Fruit fly (Drosophila melanogaster) whole organism, embryonic: ENCODE measurements around the gene L2HGDH.

Source experiments
- B-H2 ChIP-seq: fragments of 200-800 bp; sonication (Bioruptor generic); optimal IDR thresholded peaks from 2 replicates; lab custom pipeline; 2018; ENCODE audit warnings: missing biosample characterization, mild to moderate bottlenecking, missing genetic modification characterization
- CG10366 ChIP-seq: fragments of 200-800 bp; sonication (Bioruptor generic); IDR thresholded peaks from 2 replicates; pipeline ENCODE4 v1.3.6; 2022; ENCODE audit warnings: missing biosample characterization, missing genetic modification characterization
- CG12104 ChIP-seq: fragments of 200-800 bp; sonication (Bioruptor generic); optimal IDR thresholded peaks from 3 replicates; lab custom pipeline; 2016; ENCODE audit warnings: missing biosample characterization, missing genetic modification characterization
- CG13624 ChIP-seq: fragments of 200-800 bp; sonication (Bioruptor generic); optimal IDR thresholded peaks from 2 replicates; lab custom pipeline; 2016; ENCODE audit warnings: missing biosample characterization, missing genetic modification characterization
- CG14710 ChIP-seq: fragments of 200-800 bp; sonication (Bioruptor generic); optimal IDR thresholded peaks from 3 replicates; lab custom pipeline; 2019; ENCODE audit warnings: missing biosample characterization, mild to moderate bottlenecking, missing genetic modification characterization, moderate library complexity
- CG14860 ChIP-seq: fragments of 200-800 bp; sonication (Bioruptor generic); IDR thresholded peaks from 3 replicates; pipeline ENCODE4 v1.3.6; 2022; ENCODE audit warnings: missing biosample characterization, missing genetic modification characterization; ENCODE audit not compliant: partially characterized antibody
- CG17328 ChIP-seq: fragments of 200-800 bp; sonication (Bioruptor generic); IDR thresholded peaks from 2 replicates; pipeline ENCODE4 v1.3.6; 2022; ENCODE audit warnings: missing biosample characterization, missing genetic modification characterization
- CG17829 ChIP-seq: fragments of 200-800 bp; optimal IDR thresholded peaks from 2 replicates; lab custom pipeline; 2019; ENCODE audit warnings: missing biosample characterization, mild to moderate bottlenecking, missing genetic modification characterization, moderate library complexity
- CG2202 ChIP-seq: fragments of 200-800 bp; sonication (Bioruptor generic); optimal IDR thresholded peaks from 2 replicates; lab custom pipeline; 2018; ENCODE audit warnings: missing biosample characterization, mild to moderate bottlenecking, missing genetic modification characterization
- CG2678 ChIP-seq: fragments of 200-800 bp; sonication (Bioruptor generic); optimal IDR thresholded peaks from 3 replicates; lab custom pipeline; 2019; ENCODE audit warnings: missing biosample characterization, mild to moderate bottlenecking, missing genetic modification characterization, moderate library complexity
- CG3847 ChIP-seq: fragments of 200-800 bp; sonication (Bioruptor generic); IDR thresholded peaks from 2 replicates; pipeline ENCODE4 v1.3.6; 2022; ENCODE audit warnings: missing biosample characterization, missing genetic modification characterization
- CG4404 ChIP-seq: fragments of 200-800 bp; sonication (Bioruptor generic); IDR thresholded peaks from 2 replicates; pipeline ENCODE4 v1.3.6; 2022; ENCODE audit warnings: missing biosample characterization, missing genetic modification characterization
- CG6175 ChIP-seq: fragments of 200-800 bp; sonication (Bioruptor generic); IDR thresholded peaks from 3 replicates; pipeline ENCODE4 v1.3.6; 2022; ENCODE audit warnings: missing biosample characterization, missing genetic modification characterization
- CG6272 ChIP-seq: fragments of 200-800 bp; sonication (Bioruptor generic); IDR thresholded peaks from 2 replicates; pipeline ENCODE4 v1.3.6; 2022; ENCODE audit warnings: missing biosample characterization, missing genetic modification characterization
- CoRest ChIP-seq: fragments of 200-800 bp; sonication (Bioruptor generic); optimal IDR thresholded peaks from 3 replicates; lab custom pipeline; 2018; ENCODE audit warnings: missing biosample characterization, mild to moderate bottlenecking, missing genetic modification characterization, moderate library complexity
- Drgx ChIP-seq: fragments of 200-800 bp; sonication (Bioruptor generic); IDR thresholded peaks from 2 replicates; pipeline ENCODE4 v1.3.6; 2022; ENCODE audit warnings: missing biosample characterization, missing genetic modification characterization
- ERR ChIP-seq: fragments of 200-800 bp; sonication (Bioruptor generic); optimal IDR thresholded peaks from 2 replicates; lab custom pipeline; 2016; ENCODE audit warnings: missing biosample characterization, missing genetic modification characterization
- Elba2 ChIP-seq: fragments of 200-800 bp; sonication (Bioruptor generic); optimal IDR thresholded peaks from 3 replicates; lab custom pipeline; 2016; ENCODE audit warnings: missing biosample characterization, missing genetic modification characterization
- Gsc ChIP-seq: fragments of 200-800 bp; sonication (Bioruptor generic); IDR thresholded peaks from 2 replicates; pipeline ENCODE4 v1.3.6; 2022; ENCODE audit warnings: missing biosample characterization, missing genetic modification characterization
- H2.0 ChIP-seq: fragments of 200-800 bp; sonication (Bioruptor generic); IDR thresholded peaks from 2 replicates; pipeline ENCODE4 v1.3.6; 2022; ENCODE audit warnings: missing biosample characterization, missing genetic modification characterization
- Hmx ChIP-seq: fragments of 200-800 bp; sonication (Bioruptor generic); optimal IDR thresholded peaks from 2 replicates; lab custom pipeline; 2016; ENCODE audit warnings: missing biosample characterization, missing genetic modification characterization
- Hr51 ChIP-seq, 2 experiments: fragments of 200-800 bp; sonication (Bioruptor generic); optimal IDR thresholded peaks; 2 replicates in 1 of 2; 3 replicates in 1 of 2; lab custom pipeline; 2016 to 2018; ENCODE audit warnings: missing biosample characterization in 2 of 2, missing genetic modification characterization in 2 of 2, mild to moderate bottlenecking in 1 of 2, moderate library complexity in 1 of 2
- Hr78 ChIP-seq, 2 experiments: fragments of 200-800 bp in 1 of 2; fragments of >200 bp in 1 of 2; sonication (Bioruptor generic) in 1 of 2; optimal IDR thresholded peaks; 2 replicates each; lab custom pipeline; 2017 to 2019; ENCODE audit warnings: missing biosample characterization in 2 of 2, missing genetic modification characterization in 2 of 2, mild to moderate bottlenecking in 1 of 2, moderate library complexity in 1 of 2
- MESR4 ChIP-seq: fragments of 200-800 bp; sonication (Bioruptor generic); optimal IDR thresholded peaks from 2 replicates; lab custom pipeline; 2018; ENCODE audit warnings: missing biosample characterization, mild to moderate bottlenecking, missing genetic modification characterization, moderate library complexity
- Mrtf ChIP-seq: fragments of 200-800 bp; sonication (Bioruptor generic); IDR thresholded peaks from 3 replicates; pipeline ENCODE4 v1.3.6; 2022; ENCODE audit warnings: missing biosample characterization, missing genetic modification characterization
- NC2β ChIP-seq: fragments of 200-800 bp; sonication (Bioruptor generic); optimal IDR thresholded peaks from 2 replicates; lab custom pipeline; 2016; ENCODE audit warnings: missing biosample characterization, missing genetic modification characterization
- Oli ChIP-seq: fragments of 200-800 bp; sonication (Bioruptor generic); optimal IDR thresholded peaks from 2 replicates; lab custom pipeline; 2018; ENCODE audit warnings: missing biosample characterization, mild to moderate bottlenecking, missing genetic modification characterization, moderate library complexity
- Poxn ChIP-seq: fragments of 200-800 bp; sonication (Bioruptor generic); IDR thresholded peaks from 2 replicates; pipeline ENCODE4 v1.3.6; 2022; ENCODE audit warnings: missing biosample characterization, missing genetic modification characterization
- Sin3A ChIP-seq: fragments of >200 bp; optimal IDR thresholded peaks from 2 replicates; lab custom pipeline; 2018
- Sry-β ChIP-seq: fragments of 200-800 bp; sonication (Bioruptor generic); optimal IDR thresholded peaks from 2 replicates; lab custom pipeline; 2018; ENCODE audit warnings: missing biosample characterization, mild to moderate bottlenecking, missing genetic modification characterization, moderate library complexity
- ato ChIP-seq: fragments of 200-800 bp; sonication (Bioruptor generic); IDR thresholded peaks from 2 replicates; pipeline ENCODE4 v1.3.6; 2022; ENCODE audit warnings: missing biosample characterization, missing genetic modification characterization; ENCODE audit not compliant: partially characterized antibody
- danr ChIP-seq: fragments of 200-800 bp; sonication (Bioruptor generic); IDR thresholded peaks from 2 replicates; pipeline ENCODE4 v1.3.6; 2022; ENCODE audit warnings: missing biosample characterization, missing genetic modification characterization
- dm ChIP-seq: fragments of 200-800 bp; sonication (Bioruptor generic); optimal IDR thresholded peaks from 3 replicates; lab custom pipeline; 2016; ENCODE audit warnings: missing biosample characterization, missing genetic modification characterization
- dysf ChIP-seq: fragments of 200-800 bp; sonication (Bioruptor generic); IDR thresholded peaks from 3 replicates; pipeline ENCODE4 v1.3.6; 2022; ENCODE audit warnings: missing biosample characterization, missing genetic modification characterization
- ems ChIP-seq: fragments of 200-800 bp; sonication (Bioruptor generic); optimal IDR thresholded peaks from 3 replicates; lab custom pipeline; 2016; ENCODE audit warnings: missing biosample characterization, missing genetic modification characterization
- eyg ChIP-seq: fragments of 200-800 bp; sonication (Bioruptor generic); optimal IDR thresholded peaks from 3 replicates; lab custom pipeline; 2016; ENCODE audit warnings: missing biosample characterization, missing genetic modification characterization
- fd64A ChIP-seq: fragments of 200-800 bp; sonication (Bioruptor generic); optimal IDR thresholded peaks from 3 replicates; lab custom pipeline; 2018; ENCODE audit warnings: missing biosample characterization, mild to moderate bottlenecking, missing genetic modification characterization
- gcm ChIP-seq: fragments of 200-800 bp; sonication (Bioruptor generic); optimal IDR thresholded peaks from 2 replicates; lab custom pipeline; 2019; ENCODE audit warnings: missing biosample characterization, mild to moderate bottlenecking, missing genetic modification characterization, moderate library complexity
- grau ChIP-seq: fragments of 200-800 bp; optimal IDR thresholded peaks from 3 replicates; lab custom pipeline; 2019; ENCODE audit warnings: missing biosample characterization, mild to moderate bottlenecking, missing genetic modification characterization, moderate library complexity
- gro ChIP-seq: fragments of 200-800 bp; sonication (Bioruptor generic); optimal IDR thresholded peaks from 2 replicates; lab custom pipeline; 2016; ENCODE audit warnings: missing biosample characterization, missing genetic modification characterization
- gt ChIP-seq: fragments of 200-800 bp; sonication (Bioruptor generic); IDR thresholded peaks from 2 replicates; pipeline ENCODE4 v1.3.6; 2022; ENCODE audit warnings: missing biosample characterization, missing genetic modification characterization
- h ChIP-seq: fragments of >200 bp; optimal IDR thresholded peaks from 2 replicates; lab custom pipeline; 2017
- her ChIP-seq: fragments of 200-800 bp; sonication (Bioruptor generic); optimal IDR thresholded peaks from 2 replicates; lab custom pipeline; 2016; ENCODE audit warnings: missing biosample characterization, missing genetic modification characterization
- repo ChIP-seq: fragments of 200-800 bp; sonication (Bioruptor generic); optimal IDR thresholded peaks from 2 replicates; lab custom pipeline; 2016; ENCODE audit warnings: missing biosample characterization, missing genetic modification characterization
- sc ChIP-seq, 3 experiments: fragments of >200 bp in 2 of 3; fragments of 200-800 bp in 1 of 3; sonication (Bioruptor generic) in 1 of 3; optimal IDR thresholded peaks; 2 replicates in 2 of 3; 3 replicates in 1 of 3; lab custom pipeline; 2017; ENCODE audit warnings: mild to moderate bottlenecking in 1 of 3, missing biosample characterization in 1 of 3, missing genetic modification characterization in 1 of 3, missing genetic modification reagents in 1 of 3
- sr ChIP-seq: fragments of 200-800 bp; sonication (Bioruptor generic); IDR thresholded peaks from 3 replicates; pipeline ENCODE4 v1.3.6; 2022; ENCODE audit warnings: missing biosample characterization, missing genetic modification characterization
- stc ChIP-seq: fragments of 200-800 bp; sonication (Bioruptor generic); IDR thresholded peaks from 2 replicates; pipeline ENCODE4 v1.3.6; 2022; ENCODE audit warnings: missing biosample characterization, missing genetic modification characterization
- tgo ChIP-seq: fragments of 200-800 bp; sonication (Bioruptor generic); IDR thresholded peaks from 3 replicates; pipeline ENCODE4 v1.3.6; 2022; ENCODE audit warnings: missing biosample characterization, missing genetic modification characterization
- zf30C ChIP-seq: fragments of 200-800 bp; sonication (Bioruptor generic); optimal IDR thresholded peaks from 3 replicates; lab custom pipeline; 2018; ENCODE audit warnings: missing biosample characterization, mild to moderate bottlenecking, missing genetic modification characterization
- zfh2 ChIP-seq: fragments of 200-800 bp; sonication (Bioruptor generic); optimal IDR thresholded peaks from 2 replicates; lab custom pipeline; 2016; ENCODE audit warnings: missing biosample characterization, missing genetic modification characterization

The L2HGDH gene

DNA sequence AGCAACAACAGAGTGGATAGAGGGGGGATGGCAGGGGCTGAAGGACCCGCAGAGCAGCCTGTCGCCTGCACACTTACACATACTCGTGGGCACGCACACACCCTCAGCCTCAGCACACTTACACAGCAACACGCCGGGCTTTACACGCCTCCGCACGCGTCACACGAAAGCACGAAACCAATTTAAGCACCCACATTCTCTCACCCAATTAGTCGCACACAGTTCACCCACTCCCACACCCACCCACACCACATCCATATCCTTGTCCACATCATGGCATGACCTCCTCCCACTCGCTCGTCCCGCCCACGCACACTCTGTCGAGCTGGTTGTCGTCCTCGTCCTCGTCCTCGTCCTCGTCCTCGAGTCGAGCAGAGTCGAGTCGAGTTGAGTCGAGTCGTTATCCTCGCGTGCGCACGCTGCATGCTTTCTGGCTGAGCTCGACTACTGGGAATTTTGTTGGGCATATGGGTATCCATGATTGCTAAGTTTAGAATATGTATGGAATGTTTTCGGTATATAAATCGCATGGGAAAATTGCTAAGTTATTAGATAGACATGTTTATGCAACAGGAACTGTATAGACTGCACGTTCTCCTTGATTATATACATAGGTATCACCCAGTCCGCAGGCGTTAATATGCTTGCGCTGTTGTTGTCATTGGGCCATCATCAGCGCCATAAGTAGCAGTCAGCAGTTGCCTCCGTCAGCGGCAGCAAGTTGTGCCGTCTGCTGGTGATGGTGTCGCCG, 37.8 kb upstream of the L2HGDH start:
- TF ChIP-seq CG2202 (tag; lab: Kevin White, UChicago) (peak; percentile 5), Sin3A (lab: Kevin White, UChicago) (no peak), CG12104 (GFP tag; lab: Kevin White, UChicago) (peak; percentile 18), CG2678 (peak; percentile 90), zfh2 (GFP tag; lab: Kevin White, UChicago) (peak; percentile 69), ems (GFP tag; lab: Kevin White, UChicago) (peak; percentile 77), gcm (GFP tag; lab: Kevin White, UChicago) (peak; percentile 19), zf30C (GFP tag; lab: Kevin White, UChicago) (no peak), Elba2 (GFP tag; lab: Kevin White, UChicago) (no peak), Gsc (GFP tag; lab: Robert Waterston, UW) (peak; percentile 66), stc (GFP tag; lab: Robert Waterston, UW) (peak; percentile 78), grau (tag; lab: Kevin White, UChicago) (peak; percentile 84), MESR4 (GFP tag; lab: Kevin White, UChicago) (no peak), CG14860 (GFP tag; lab: Robert Waterston, UW) (no peak), H2.0 (GFP tag; lab: Robert Waterston, UW) (peak; percentile 81), Drgx (peak; percentile 68), Oli (tag; lab: Kevin White, UChicago) (peak; percentile 84), CG13624 (peak; percentile 85), repo (GFP tag; lab: Kevin White, UChicago) (peak; percentile 57), sr (GFP tag; lab: Robert Waterston, UW) (no peak), gro (GFP tag; lab: Kevin White, UChicago) (peak; percentile 81), sc (optimal IDR thresholded peaks at IDR 0.05; lab: Kevin White, UChicago) (no peak), sc (GFP tag; optimal IDR thresholded peaks at IDR 0.05; lab: Kevin White, UChicago) (peak; percentile 59), CG4404 (GFP tag; lab: Robert Waterston, UW) (peak; percentile 76), dysf (peak; percentile 91), fd64A (GFP tag; lab: Kevin White, UChicago) (peak; percentile 22), ato (GFP tag; lab: Robert Waterston, UW) (no peak), eyg (GFP tag; lab: Kevin White, UChicago) (peak; percentile 56), Poxn (peak; percentile 66; the same call in 1 of the 2 replicates), h (lab: Kevin White, UChicago) (no peak), CoRest (tag; lab: Kevin White, UChicago) (peak; percentile 84), gt (GFP tag; lab: Robert Waterston, UW) (0 out of 2 replicates have a peak, but pooled peaks have one; percentile 36), Sry-β (GFP tag; lab: Kevin White, UChicago) (no peak), CG6175 (GFP tag; lab: Robert Waterston, UW) (peak; percentile 78), dm (GFP tag; lab: Kevin White, UChicago) (peak; percentile 54), her (GFP tag; lab: Kevin White, UChicago) (peak; percentile 84), CG3847 (GFP tag; lab: Robert Waterston, UW) (peak; percentile 75), danr (peak; percentile 71), Hr51 (GFP tag; optimal IDR thresholded peaks at IDR 0.05; lab: Kevin White, UChicago) (peak; percentile 81 to 85), CG6272 (GFP tag; lab: Robert Waterston, UW) (peak; percentile 78), CG17328 (peak; percentile 75), Mrtf (peak; percentile 67), Hmx (GFP tag; lab: Kevin White, UChicago) (peak; percentile 16), tgo (GFP tag; lab: Robert Waterston, UW) (peak; percentile 88), B-H2 (GFP tag; lab: Kevin White, UChicago) (no peak), NC2β (GFP tag; lab: Kevin White, UChicago) (peak; percentile 56), ERR (peak; percentile 67), Hr78 (GFP tag; optimal IDR thresholded peaks at IDR 0.05; lab: Kevin White, UChicago) (no peak), CG17829 (tag; lab: Kevin White, UChicago) (peak; percentile 67), CG14710 (tag; lab: Kevin White, UChicago) (peak; percentile 51), CG10366 (GFP tag; lab: Robert Waterston, UW) (peak; percentile 88)
